Worm (Caenorhabditis elegans) whole organism, L4/young adult: ENCODE data around the gene K01B6.4.

Experiments used
- dao-5 ChIP-seq: sonication (generic microtip); optimal IDR thresholded peaks from 2 replicates; lab custom pipeline; 2016; ENCODE audit warnings: missing genotype, missing genetic modification characterization, moderate library complexity, missing compliant biosample characterization
- him-1 ChIP-seq: sonication (generic microtip); optimal IDR thresholded peaks from 2 replicates; lab custom pipeline; 2016; ENCODE audit warnings: missing genotype, missing genetic modification reagents, missing genetic modification characterization, missing compliant biosample characterization

DNA sequence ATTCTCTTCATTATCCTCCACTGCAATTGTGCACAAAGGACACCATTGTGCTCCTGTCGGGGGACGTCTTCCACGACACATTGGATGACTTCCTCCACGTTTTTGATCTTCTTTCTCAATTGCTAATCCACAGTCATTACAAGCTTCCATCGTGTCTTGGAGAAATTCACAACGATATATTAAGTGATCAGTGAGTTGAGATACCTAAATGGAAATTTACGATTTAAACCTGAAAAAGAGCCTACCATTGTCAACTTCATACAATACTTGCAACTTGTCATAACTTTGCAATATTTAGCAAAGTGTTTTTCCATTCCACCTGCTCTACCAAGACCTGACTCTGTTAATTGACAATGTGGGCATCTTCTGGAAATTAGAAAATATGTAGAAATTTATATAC, 30.7 kb upstream of the K01B6.4 start:
- TF ChIP-seq dao-5 = no peak
- TF ChIP-seq him-1 (tag; lab: Kevin White, UChicago) = no peak
